Worm (Caenorhabditis elegans) whole organism, L1 larva: ENCODE measurements around the gene nhr-140.

ENCODE experiments used
- C04F5.9 ChIP-seq: sonication (generic microtip); optimal IDR thresholded peaks from 2 replicates; lab custom pipeline; 2016; ENCODE audit warnings: missing genetic modification characterization, missing compliant biosample characterization
- C16A3.4 ChIP-seq: fragments of 150-350 bp; optimal IDR thresholded peaks from 2 replicates; lab custom pipeline; 2014; ENCODE audit warnings: missing biosample characterization, missing genetic modification characterization
- F16B12.6 ChIP-seq: fragments of 150-350 bp; optimal IDR thresholded peaks from 2 replicates; lab custom pipeline; 2014; ENCODE audit warnings: missing biosample characterization, missing genetic modification characterization
- Y116A8C.19 ChIP-seq: sonication (generic microtip); optimal IDR thresholded peaks from 2 replicates; lab custom pipeline; 2016; ENCODE audit warnings: missing compliant biosample characterization, missing genetic modification characterization, borderline replicate concordance
- aha-1 ChIP-seq: fragments of 150-350 bp; optimal IDR thresholded peaks from 2 replicates; lab custom pipeline; 2014; ENCODE audit warnings: missing biosample characterization, missing genetic modification characterization
- alr-1 ChIP-seq: fragments of 200-800 bp; sonication (Bioruptor generic); optimal IDR thresholded peaks from 2 replicates; lab custom pipeline; 2018; ENCODE audit warnings: borderline replicate concordance, mild to moderate bottlenecking, missing genetic modification characterization, missing compliant biosample characterization
- ama-1 ChIP-seq: fragments of 150-350 bp; optimal IDR thresholded peaks from 2 replicates; lab custom pipeline; 2014
- blmp-1 ChIP-seq: fragments of 150-350 bp; optimal IDR thresholded peaks from 2 replicates; lab custom pipeline; 2014; ENCODE audit warnings: missing biosample characterization, missing genetic modification characterization
- ceh-63 ChIP-seq: fragments of 200-800 bp; sonication (Bioruptor generic); optimal IDR thresholded peaks from 2 replicates; lab custom pipeline; 2018; ENCODE audit warnings: mild to moderate bottlenecking, missing genetic modification characterization, missing compliant biosample characterization
- ceh-82 ChIP-seq, 3 experiments: fragments of 150-350 bp in 1 of 3; sonication (generic microtip) in 2 of 3; optimal IDR thresholded peaks; 2 replicates each; lab custom pipeline; 2014 to 2017; ENCODE audit warnings: missing biosample characterization in 3 of 3, missing genetic modification characterization in 3 of 3
- dpl-1 ChIP-seq, 3 experiments: fragments of 150-350 bp in 2 of 3; sonication (generic microtip) in 1 of 3; optimal IDR thresholded peaks; 2 replicates each; lab custom pipeline; 2014 to 2017; ENCODE audit warnings: missing biosample characterization in 3 of 3, missing genetic modification characterization in 3 of 3, missing genetic modification reagents in 3 of 3
- dsc-1 ChIP-seq: sonication (generic microtip); optimal IDR thresholded peaks from 2 replicates; lab custom pipeline; 2016; ENCODE audit warnings: mild to moderate bottlenecking, missing genetic modification characterization, missing compliant biosample characterization
- efl-1 ChIP-seq, 4 experiments: fragments of 150-350 bp; optimal IDR thresholded peaks in 3 of 4; peaks in 1 of 4; 1 replicate in 1 of 4; 2 replicates in 3 of 4; lab custom pipeline; 2014; ENCODE audit warnings: missing biosample characterization in 2 of 4, missing genetic modification characterization in 2 of 4, missing genetic modification reagents in 2 of 4
- egl-27 ChIP-seq, 2 experiments: fragments of 150-350 bp in 1 of 2; sonication (generic microtip); optimal IDR thresholded peaks; 3 replicates each; lab custom pipeline; 2017 to 2018; ENCODE audit warnings: missing biosample characterization in 2 of 2, missing genetic modification characterization in 2 of 2, missing genetic modification reagents in 2 of 2
- elt-2 ChIP-seq: sonication (generic microtip); optimal IDR thresholded peaks from 2 replicates; lab custom pipeline; 2016; ENCODE audit warnings: missing genetic modification characterization, mild to moderate bottlenecking, inconsistent platforms, missing compliant biosample characterization, missing genetic modification reagents
- elt-3 ChIP-seq, 6 experiments: fragments of 150-350 bp in 1 of 6; sonication (generic microtip); optimal IDR thresholded peaks; 2 replicates each; lab custom pipeline; 2017 to 2018; ENCODE audit warnings: missing biosample characterization in 6 of 6, missing genetic modification characterization in 6 of 6, inconsistent platforms in 1 of 6
- ets-5 ChIP-seq: fragments of 200-800 bp; sonication (Bioruptor generic); IDR thresholded peaks from 2 replicates; pipeline ENCODE4 v1.3.6; 2022; ENCODE audit warnings: missing genetic modification characterization, missing compliant biosample characterization
- fkh-4 ChIP-seq: sonication (generic microtip); optimal IDR thresholded peaks from 2 replicates; lab custom pipeline; 2016; ENCODE audit warnings: missing compliant biosample characterization, missing genetic modification characterization, borderline replicate concordance
- fos-1 ChIP-seq: fragments of 150-350 bp; optimal IDR thresholded peaks from 2 replicates; lab custom pipeline; 2014; ENCODE audit warnings: missing biosample characterization, missing genetic modification characterization
- isw-1 ChIP-seq: fragments of 200-800 bp; sonication (Bioruptor generic); IDR thresholded peaks from 2 replicates; pipeline ENCODE4 v1.3.6; 2022; ENCODE audit warnings: missing genetic modification characterization, missing compliant biosample characterization
- lin-13 ChIP-seq: fragments of 150-350 bp; optimal IDR thresholded peaks from 2 replicates; lab custom pipeline; 2014; ENCODE audit warnings: missing biosample characterization, missing genetic modification reagents, missing genetic modification characterization
- lin-14 ChIP-seq: fragments of 200-800 bp; sonication (Bioruptor generic); optimal IDR thresholded peaks from 2 replicates; lab custom pipeline; 2018; ENCODE audit warnings: mild to moderate bottlenecking, missing genetic modification characterization, moderate library complexity, missing compliant biosample characterization
- lin-35 ChIP-seq, 2 experiments: fragments of 150-350 bp; optimal IDR thresholded peaks; 2 replicates each; lab custom pipeline; 2014; ENCODE audit warnings: missing biosample characterization in 2 of 2, missing genetic modification characterization in 2 of 2, missing genetic modification reagents in 2 of 2
- lin-39 ChIP-seq: fragments of 150-350 bp; optimal IDR thresholded peaks from 2 replicates; lab custom pipeline; 2014; ENCODE audit warnings: missing biosample characterization, missing genetic modification reagents, missing genetic modification characterization
- mab-9 ChIP-seq: fragments of 200-800 bp; sonication (Bioruptor generic); IDR thresholded peaks from 2 replicates; pipeline ENCODE4 v1.3.6; 2022; ENCODE audit warnings: missing genetic modification reagents, missing genetic modification characterization, missing compliant biosample characterization
- mdl-1 ChIP-seq, 2 experiments: fragments of 150-350 bp; optimal IDR thresholded peaks; 2 replicates each; lab custom pipeline; 2014 to 2017; ENCODE audit warnings: missing biosample characterization in 2 of 2, missing genetic modification characterization in 2 of 2, inconsistent platforms in 1 of 2
- mef-2 ChIP-seq: fragments of 150-350 bp; optimal IDR thresholded peaks from 2 replicates; lab custom pipeline; 2014; ENCODE audit warnings: missing biosample characterization, missing genetic modification characterization
- nhr-11 ChIP-seq: fragments of 150-350 bp; optimal IDR thresholded peaks from 2 replicates; lab custom pipeline; 2014; ENCODE audit warnings: missing biosample characterization, missing genetic modification characterization
- nhr-19 ChIP-seq: fragments of 200-800 bp; sonication (Bioruptor generic); conservative IDR thresholded peaks from 2 replicates; pipeline ENCODE4 v1.3.6; 2022; ENCODE audit warnings: missing genetic modification characterization, missing compliant biosample characterization
- nhr-237 ChIP-seq: fragments of 150-350 bp; optimal IDR thresholded peaks from 2 replicates; lab custom pipeline; 2014; ENCODE audit warnings: missing biosample characterization, missing genetic modification characterization
- nhr-28 ChIP-seq: fragments of 150-350 bp; optimal IDR thresholded peaks from 2 replicates; lab custom pipeline; 2014; ENCODE audit warnings: missing biosample characterization, missing genetic modification characterization
- nhr-47 ChIP-seq: sonication (generic microtip); optimal IDR thresholded peaks from 2 replicates; lab custom pipeline; 2016; ENCODE audit warnings: mild to moderate bottlenecking, missing genetic modification characterization, moderate library complexity, missing compliant biosample characterization
- nhr-76 ChIP-seq: sonication (generic microtip); optimal IDR thresholded peaks from 2 replicates; lab custom pipeline; 2017; ENCODE audit warnings: missing biosample characterization, missing genetic modification characterization
- nhr-77 ChIP-seq: fragments of 150-350 bp; optimal IDR thresholded peaks from 2 replicates; lab custom pipeline; 2014; ENCODE audit warnings: missing biosample characterization, missing genetic modification characterization
- nhr-85 ChIP-seq: sonication (generic microtip); peaks from one replicate; lab custom pipeline; 2016; ENCODE audit warnings: missing genetic modification characterization, inconsistent platforms, missing compliant biosample characterization
- nhr-90 ChIP-seq: sonication (generic microtip); optimal IDR thresholded peaks from 2 replicates; lab custom pipeline; 2016; ENCODE audit warnings: mild to moderate bottlenecking, missing genetic modification characterization, missing compliant biosample characterization; ENCODE audit not compliant: poor library complexity
- pax-3 ChIP-seq: fragments of 200-800 bp; sonication (Bioruptor generic); optimal IDR thresholded peaks from 2 replicates; lab custom pipeline; 2018; ENCODE audit warnings: mild to moderate bottlenecking, missing genetic modification characterization, moderate library complexity, missing compliant biosample characterization
- rnt-1 ChIP-seq: sonication (generic microtip); optimal IDR thresholded peaks from 2 replicates; lab custom pipeline; 2016; ENCODE audit warnings: mild to moderate bottlenecking, missing genetic modification characterization, moderate library complexity, missing compliant biosample characterization
- skn-1 ChIP-seq: fragments of 150-350 bp; optimal IDR thresholded peaks from 2 replicates; lab custom pipeline; 2014; ENCODE audit warnings: missing biosample characterization, missing genetic modification characterization
- snpc-4 ChIP-seq: fragments of 150-350 bp; optimal IDR thresholded peaks from 2 replicates; lab custom pipeline; 2014; ENCODE audit warnings: missing biosample characterization, missing genetic modification characterization
- snu-23 ChIP-seq: sonication (generic microtip); optimal IDR thresholded peaks from 2 replicates; lab custom pipeline; 2016; ENCODE audit warnings: missing genetic modification characterization, missing compliant biosample characterization
- sup-37 ChIP-seq: fragments of 200-800 bp; sonication (Bioruptor generic); optimal IDR thresholded peaks from 2 replicates; lab custom pipeline; 2018; ENCODE audit warnings: mild to moderate bottlenecking, missing genetic modification characterization, missing compliant biosample characterization
- swsn-7 ChIP-seq: sonication (generic microtip); optimal IDR thresholded peaks from 2 replicates; lab custom pipeline; 2016; ENCODE audit warnings: missing genetic modification characterization, missing compliant biosample characterization
- tlp-1 ChIP-seq: fragments of 150-350 bp; optimal IDR thresholded peaks from 2 replicates; lab custom pipeline; 2014; ENCODE audit warnings: missing biosample characterization, missing genetic modification characterization
- unc-130 ChIP-seq: fragments of 150-350 bp; optimal IDR thresholded peaks from 2 replicates; lab custom pipeline; 2017; ENCODE audit warnings: missing biosample characterization, missing genetic modification characterization, inconsistent platforms
- unc-62 ChIP-seq: fragments of 150-350 bp; optimal IDR thresholded peaks from 2 replicates; lab custom pipeline; 2014; ENCODE audit warnings: missing biosample characterization, missing genetic modification reagents, missing genetic modification characterization
- vab-15 ChIP-seq: sonication (generic microtip); optimal IDR thresholded peaks from 2 replicates; lab custom pipeline; 2017; ENCODE audit warnings: missing genotype, mild to moderate bottlenecking, missing genetic modification characterization, missing compliant biosample characterization
- xbp-1 ChIP-seq: sonication (generic microtip); optimal IDR thresholded peaks from 2 replicates; lab custom pipeline; 2016; ENCODE audit warnings: missing genetic modification characterization, missing compliant biosample characterization
- zip-4 ChIP-seq: fragments of 200-800 bp; sonication (Bioruptor generic); optimal IDR thresholded peaks from 2 replicates; lab custom pipeline; 2018; ENCODE audit warnings: mild to moderate bottlenecking, missing genetic modification characterization, moderate library complexity, missing compliant biosample characterization
- ztf-4 ChIP-seq: fragments of 150-350 bp; optimal IDR thresholded peaks from 2 replicates; lab custom pipeline; 2014; ENCODE audit warnings: missing biosample characterization, missing genetic modification characterization

nhr-140 gene

ce11 chrV:6997041-6997552 is 7.6 kb upstream of the nhr-140 start, which contains the start of gene nhr-107:
Gene nhr-107, minus strand, starts transcription at chrV:6997091.
- TF ChIP-seq efl-1 (optimal IDR thresholded peaks at IDR 0.05; lab: Kevin White, UChicago) (no peak), efl-1 (GFP tag; optimal IDR thresholded peaks at IDR 0.05 in 1 of 2; lab: Kevin White, UChicago) (peak in 1 of 2 experiments; percentile 37), tlp-1 (tag; lab: Kevin White, UChicago) (no peak)

- TF ChIP-seq ets-5 (GFP tag; lab: Robert Waterston, UW) (no peak), nhr-11 (no peak), ztf-4 (tag; lab: Kevin White, UChicago) (no peak), aha-1 (tag; lab: Kevin White, UChicago) (no peak), zip-4 (GFP tag; lab: Kevin White, UChicago) (no peak), nhr-77 (tag; lab: Kevin White, UChicago) (no peak), nhr-85 (tag; lab: Kevin White, UChicago) (peak; percentile 98), snu-23 (GFP tag; lab: Kevin White, UChicago) (peak; percentile 71), Y116A8C.19 (tag; lab: Kevin White, UChicago) (no peak), nhr-76 (tag; lab: Kevin White, UChicago) (no peak), C16A3.4 (no peak), isw-1 (no peak), xbp-1 (peak; percentile 2), blmp-1 (tag; lab: Kevin White, UChicago) (peak; percentile 76), ceh-63 (GFP tag; lab: Kevin White, UChicago) (no peak), F16B12.6 (tag; lab: Kevin White, UChicago) (no peak), dpl-1 (GFP tag; optimal IDR thresholded peaks at IDR 0.05; lab: Kevin White, UChicago) (peak in 1 of 3 experiments; percentile 12), alr-1 (tag; lab: Kevin White, UChicago) (no peak), elt-2 (tag; lab: Kevin White, UChicago) (peak; percentile 23), skn-1 (tag; lab: Kevin White, UChicago) (no peak), fkh-4 (tag; lab: Kevin White, UChicago) (no peak), mab-9 (GFP tag; lab: Robert Waterston, UW) (peak; percentile 15; the same call in 1 of the 2 replicates), mef-2 (no peak), nhr-90 (tag; lab: Kevin White, UChicago) (peak; percentile 45), elt-3 (tag; optimal IDR thresholded peaks at IDR 0.05; lab: Kevin White, UChicago) (peak; percentile 53 to 97 (median 94)), nhr-28 (tag; lab: Kevin White, UChicago) (no peak), lin-14 (GFP tag; lab: Kevin White, UChicago) (peak; percentile 81), sup-37 (no peak), ceh-82 (tag; optimal IDR thresholded peaks at IDR 0.05; lab: Kevin White, UChicago) (no peak), egl-27 (tag; optimal IDR thresholded peaks at IDR 0.05; lab: Kevin White, UChicago) (no peak), unc-130 (peak; percentile 14), vab-15 (tag; lab: Kevin White, UChicago) (no peak), snpc-4 (tag; lab: Kevin White, UChicago) (no peak), rnt-1 (no peak), dsc-1 (tag; lab: Kevin White, UChicago) (no peak), nhr-19 (GFP tag; lab: Robert Waterston, UW) (peak; percentile 72), nhr-47 (tag; lab: Kevin White, UChicago) (peak; percentile 61), lin-13 (GFP tag; lab: Kevin White, UChicago) (no peak), nhr-237 (tag; lab: Kevin White, UChicago) (peak; percentile 37), fos-1 (tag; lab: Kevin White, UChicago) (no peak), swsn-7 (tag; lab: Kevin White, UChicago) (peak; percentile 2), lin-39 (tag; lab: Kevin White, UChicago) (no peak), unc-62 (GFP tag; lab: Kevin White, UChicago) (no peak), pax-3 (no peak), lin-35 (GFP tag; optimal IDR thresholded peaks at IDR 0.05; lab: Kevin White, UChicago) (peak in 1 of 2 experiments; percentile 74), ama-1 (lab: Kevin White, UChicago) (no peak), C04F5.9 (no peak), mdl-1 (tag; optimal IDR thresholded peaks at IDR 0.05; lab: Kevin White, UChicago) (peak in 1 of 2 experiments; percentile 33)
Observed at ce11 chrV:6993999-6994398, 4.5 kb upstream of the nhr-140 start.
